Fruit fly (Drosophila melanogaster) whole organism, embryonic: ENCODE data around the gene CG43680.

Source experiments
- Atf6 ChIP-seq: fragments of 200-800 bp; sonication (Bioruptor generic); IDR thresholded peaks from 2 replicates; pipeline ENCODE4 v1.3.6; 2022; ENCODE audit warnings: missing biosample characterization, missing genetic modification characterization
- CG1024 ChIP-seq: fragments of 200-800 bp; sonication (Bioruptor generic); IDR thresholded peaks from 2 replicates; pipeline ENCODE4 v1.3.6; 2022; ENCODE audit warnings: missing biosample characterization, missing genetic modification characterization
- CG11456 ChIP-seq: fragments of 200-800 bp; sonication (Bioruptor generic); IDR thresholded peaks from 3 replicates; pipeline ENCODE4 v1.3.6; 2022; ENCODE audit warnings: missing biosample characterization, missing genetic modification characterization
- CG12219 ChIP-seq: fragments of 200-800 bp; sonication (Bioruptor generic); optimal IDR thresholded peaks from 3 replicates; lab custom pipeline; 2018; ENCODE audit warnings: missing biosample characterization, mild to moderate bottlenecking, missing genetic modification characterization
- CG12299 ChIP-seq: fragments of 200-800 bp; sonication (Bioruptor generic); optimal IDR thresholded peaks from 2 replicates; lab custom pipeline; 2018; ENCODE audit warnings: missing biosample characterization, mild to moderate bottlenecking, missing genetic modification characterization
- CG12659 ChIP-seq: fragments of 200-800 bp; sonication (Bioruptor generic); optimal IDR thresholded peaks from 3 replicates; lab custom pipeline; 2017; ENCODE audit warnings: mild to moderate bottlenecking, missing biosample characterization, missing genetic modification reagents, missing genetic modification characterization
- CG12744 ChIP-seq: fragments of 200-800 bp; sonication (Bioruptor generic); optimal IDR thresholded peaks from 2 replicates; lab custom pipeline; 2016; ENCODE audit warnings: missing biosample characterization, missing genetic modification characterization
- CG12769 ChIP-seq: fragments of 200-800 bp; sonication (Bioruptor generic); optimal IDR thresholded peaks from 2 replicates; lab custom pipeline; 2019; ENCODE audit warnings: missing biosample characterization, mild to moderate bottlenecking, missing genetic modification characterization, moderate library complexity
- CG15696 ChIP-seq: fragments of 200-800 bp; sonication (Bioruptor generic); optimal IDR thresholded peaks from 2 replicates; lab custom pipeline; 2019; ENCODE audit warnings: missing biosample characterization, mild to moderate bottlenecking, missing genetic modification characterization, moderate library complexity
- CG1647 ChIP-seq: fragments of 200-800 bp; sonication (Bioruptor generic); optimal IDR thresholded peaks from 3 replicates; lab custom pipeline; 2016; ENCODE audit warnings: missing biosample characterization, missing genetic modification characterization
- CG18011 ChIP-seq: fragments of 200-800 bp; sonication (Bioruptor generic); optimal IDR thresholded peaks from 2 replicates; lab custom pipeline; 2017; ENCODE audit warnings: missing biosample characterization, missing genetic modification characterization, mild to moderate bottlenecking, moderate library complexity, missing genotype
- CG30403 ChIP-seq: fragments of 200-800 bp; sonication (Bioruptor generic); optimal IDR thresholded peaks from 3 replicates; lab custom pipeline; 2016; ENCODE audit warnings: missing biosample characterization, missing genetic modification characterization
- CG3995 ChIP-seq: fragments of 200-800 bp; sonication (Bioruptor generic); optimal IDR thresholded peaks from 3 replicates; lab custom pipeline; 2016; ENCODE audit warnings: missing biosample characterization, missing genetic modification characterization
- CoRest ChIP-seq: fragments of 200-800 bp; sonication (Bioruptor generic); optimal IDR thresholded peaks from 3 replicates; lab custom pipeline; 2018; ENCODE audit warnings: missing biosample characterization, mild to moderate bottlenecking, missing genetic modification characterization, moderate library complexity
- Dll ChIP-seq: fragments of 200-800 bp; sonication (Bioruptor generic); IDR thresholded peaks from 4 replicates; pipeline ENCODE4 v1.3.6; 2022; ENCODE audit warnings: missing biosample characterization, missing genetic modification characterization; ENCODE audit not compliant: partially characterized antibody
- Gsc ChIP-seq: fragments of 200-800 bp; sonication (Bioruptor generic); IDR thresholded peaks from 2 replicates; pipeline ENCODE4 v1.3.6; 2022; ENCODE audit warnings: missing biosample characterization, missing genetic modification characterization
- Hey ChIP-seq: fragments of 200-800 bp; sonication (Bioruptor generic); optimal IDR thresholded peaks from 3 replicates; lab custom pipeline; 2018; ENCODE audit warnings: missing biosample characterization, mild to moderate bottlenecking, missing genetic modification characterization
- HmgZ ChIP-seq: fragments of 200-800 bp; sonication (Bioruptor generic); optimal IDR thresholded peaks from 2 replicates; lab custom pipeline; 2018; ENCODE audit warnings: missing biosample characterization, mild to moderate bottlenecking, missing genetic modification characterization
- Hmx ChIP-seq: fragments of 200-800 bp; sonication (Bioruptor generic); optimal IDR thresholded peaks from 2 replicates; lab custom pipeline; 2016; ENCODE audit warnings: missing biosample characterization, missing genetic modification characterization
- MTF-1 ChIP-seq: fragments of 200-800 bp; sonication (Bioruptor generic); optimal IDR thresholded peaks from 2 replicates; lab custom pipeline; 2018; ENCODE audit warnings: missing biosample characterization, mild to moderate bottlenecking, missing genetic modification characterization, borderline replicate concordance
- Nf-YA ChIP-seq: fragments of 200-800 bp; sonication (Bioruptor generic); IDR thresholded peaks from 2 replicates; pipeline ENCODE4 v1.3.6; 2022; ENCODE audit warnings: missing biosample characterization, missing genetic modification characterization
- Ravus ChIP-seq: fragments of 200-800 bp; sonication (Bioruptor generic); IDR thresholded peaks from 2 replicates; pipeline ENCODE4 v1.3.6; 2022; ENCODE audit warnings: missing biosample characterization, missing genetic modification characterization
- Taf1 ChIP-seq: fragments of 200-800 bp; sonication (Bioruptor generic); IDR thresholded peaks from 2 replicates; pipeline ENCODE4 v1.3.6; 2022; ENCODE audit warnings: missing biosample characterization, missing genetic modification characterization
- Xrp1 ChIP-seq: fragments of 200-800 bp; sonication (Bioruptor generic); IDR thresholded peaks from 2 replicates; pipeline ENCODE4 v1.3.6; 2022; ENCODE audit warnings: missing biosample characterization, missing genetic modification characterization
- ab ChIP-seq: fragments of 200-800 bp; sonication (Bioruptor generic); optimal IDR thresholded peaks from 2 replicates; lab custom pipeline; 2016; ENCODE audit warnings: missing biosample characterization, missing genetic modification characterization
- bab2 ChIP-seq: fragments of 200-800 bp; sonication (Bioruptor generic); optimal IDR thresholded peaks from 2 replicates; lab custom pipeline; 2016; ENCODE audit warnings: missing biosample characterization, missing genetic modification characterization
- br ChIP-seq: fragments of >200 bp; optimal IDR thresholded peaks from 2 replicates; lab custom pipeline; 2017
- bsh ChIP-seq, 2 experiments: fragments of 200-800 bp; sonication (Bioruptor generic); optimal IDR thresholded peaks; 2 replicates each; lab custom pipeline; 2017 to 2018; ENCODE audit warnings: mild to moderate bottlenecking in 2 of 2, missing biosample characterization in 2 of 2, missing genetic modification characterization in 2 of 2, moderate library complexity in 1 of 2
- cg ChIP-seq: fragments of 200-800 bp; sonication (Bioruptor generic); optimal IDR thresholded peaks from 3 replicates; lab custom pipeline; 2019; ENCODE audit warnings: missing biosample characterization, mild to moderate bottlenecking, missing genetic modification characterization, moderate library complexity
- chif ChIP-seq, 2 experiments: fragments of 200-800 bp; sonication (Bioruptor generic); optimal IDR thresholded peaks; 3 replicates each; lab custom pipeline; 2016; ENCODE audit warnings: missing biosample characterization in 2 of 2, missing genetic modification characterization in 2 of 2
- chn ChIP-seq: fragments of 200-800 bp; sonication (Bioruptor generic); optimal IDR thresholded peaks from 2 replicates; lab custom pipeline; 2016; ENCODE audit warnings: missing biosample characterization, missing genetic modification characterization
- en ChIP-seq: fragments of 200-800 bp; sonication (Bioruptor generic); optimal IDR thresholded peaks from 2 replicates; lab custom pipeline; 2016; ENCODE audit warnings: missing biosample characterization, missing genetic modification characterization
- eve ChIP-seq, 2 experiments: fragments of >200 bp; optimal IDR thresholded peaks; 2 replicates each; lab custom pipeline; 2017; ENCODE audit warnings: missing biosample characterization in 2 of 2, missing genetic modification characterization in 2 of 2
- eyg ChIP-seq: fragments of 200-800 bp; sonication (Bioruptor generic); optimal IDR thresholded peaks from 3 replicates; lab custom pipeline; 2016; ENCODE audit warnings: missing biosample characterization, missing genetic modification characterization
- gcm2 ChIP-seq: fragments of 200-800 bp; sonication (Bioruptor generic); optimal IDR thresholded peaks from 2 replicates; lab custom pipeline; 2016; ENCODE audit warnings: missing biosample characterization, missing genetic modification characterization
- gfzf ChIP-seq: fragments of 200-800 bp; sonication (Bioruptor generic); optimal IDR thresholded peaks from 2 replicates; lab custom pipeline; 2016; ENCODE audit warnings: missing biosample characterization, mild to moderate bottlenecking, missing genetic modification characterization, moderate library complexity
- grn ChIP-seq: fragments of 200-800 bp; sonication (Bioruptor generic); optimal IDR thresholded peaks from 3 replicates; lab custom pipeline; 2017; ENCODE audit warnings: missing biosample characterization, missing genetic modification characterization
- jigr1 ChIP-seq: fragments of 200-800 bp; sonication (Bioruptor generic); IDR thresholded peaks from 3 replicates; pipeline ENCODE4 v1.3.6; 2022; ENCODE audit warnings: missing biosample characterization, missing genetic modification characterization
- kni ChIP-seq: fragments of 200-800 bp; sonication (Bioruptor generic); optimal IDR thresholded peaks from 3 replicates; lab custom pipeline; 2017; ENCODE audit warnings: mild to moderate bottlenecking, missing biosample characterization, missing genetic modification reagents, missing genetic modification characterization
- lab ChIP-seq: fragments of 200-800 bp; sonication (Bioruptor generic); optimal IDR thresholded peaks from 3 replicates; lab custom pipeline; 2017; ENCODE audit warnings: missing biosample characterization, missing genetic modification characterization, mild to moderate bottlenecking, moderate library complexity, missing genetic modification reagents
- lilli ChIP-seq: fragments of 200-800 bp; sonication (Bioruptor generic); optimal IDR thresholded peaks from 3 replicates; lab custom pipeline; 2016; ENCODE audit warnings: missing biosample characterization, missing genetic modification characterization
- mam ChIP-seq: fragments of 200-800 bp; sonication (Bioruptor generic); optimal IDR thresholded peaks from 3 replicates; lab custom pipeline; 2016; ENCODE audit warnings: missing biosample characterization, missing genetic modification characterization
- mld ChIP-seq: fragments of 200-800 bp; sonication (Bioruptor generic); IDR thresholded peaks from 3 replicates; pipeline ENCODE4 v1.3.6; 2022; ENCODE audit warnings: missing biosample characterization, missing genetic modification characterization; ENCODE audit not compliant: partially characterized antibody
- pnt ChIP-seq: fragments of 200-800 bp; sonication (Bioruptor generic); optimal IDR thresholded peaks from 3 replicates; lab custom pipeline; 2016; ENCODE audit warnings: missing biosample characterization, missing genetic modification characterization
- prd ChIP-seq, 3 experiments: fragments of >200 bp in 2 of 3; fragments of 200-800 bp in 1 of 3; sonication (Bioruptor generic) in 1 of 3; optimal IDR thresholded peaks in 2 of 3; IDR thresholded peaks in 1 of 3; 2 replicates in 2 of 3; 3 replicates in 1 of 3; pipeline versions ENCODE4 v1.3.6 to Lab custom; 2017 to 2022; ENCODE audit warnings: missing biosample characterization in 1 of 3, missing genetic modification characterization in 1 of 3
- seq ChIP-seq: fragments of 200-800 bp; sonication (Bioruptor generic); IDR thresholded peaks from 2 replicates; pipeline ENCODE4 v1.3.6; 2022; ENCODE audit warnings: missing biosample characterization, missing genetic modification characterization
- slou ChIP-seq: fragments of 200-800 bp; sonication (Bioruptor generic); optimal IDR thresholded peaks from 3 replicates; lab custom pipeline; 2016; ENCODE audit warnings: missing biosample characterization, missing genetic modification characterization
- tio ChIP-seq: fragments of 200-800 bp; sonication (Bioruptor generic); optimal IDR thresholded peaks from 2 replicates; lab custom pipeline; 2017; ENCODE audit warnings: missing biosample characterization, missing genetic modification characterization, inconsistent platforms
- unc-4 ChIP-seq: fragments of 200-800 bp; sonication (Bioruptor generic); IDR thresholded peaks from 2 replicates; pipeline ENCODE4 v1.3.6; 2022; ENCODE audit warnings: missing biosample characterization, missing genetic modification characterization; ENCODE audit not compliant: partially characterized antibody
- unpg ChIP-seq: fragments of 200-800 bp; sonication (Bioruptor generic); optimal IDR thresholded peaks from 3 replicates; lab custom pipeline; 2018; ENCODE audit warnings: missing biosample characterization, mild to moderate bottlenecking, missing genetic modification characterization, moderate library complexity
- wor ChIP-seq: fragments of 200-800 bp; sonication (Bioruptor generic); IDR thresholded peaks from 2 replicates; pipeline ENCODE4 v1.3.6; 2022; ENCODE audit warnings: missing biosample characterization, missing genetic modification characterization

Gene CG43680

DNA sequence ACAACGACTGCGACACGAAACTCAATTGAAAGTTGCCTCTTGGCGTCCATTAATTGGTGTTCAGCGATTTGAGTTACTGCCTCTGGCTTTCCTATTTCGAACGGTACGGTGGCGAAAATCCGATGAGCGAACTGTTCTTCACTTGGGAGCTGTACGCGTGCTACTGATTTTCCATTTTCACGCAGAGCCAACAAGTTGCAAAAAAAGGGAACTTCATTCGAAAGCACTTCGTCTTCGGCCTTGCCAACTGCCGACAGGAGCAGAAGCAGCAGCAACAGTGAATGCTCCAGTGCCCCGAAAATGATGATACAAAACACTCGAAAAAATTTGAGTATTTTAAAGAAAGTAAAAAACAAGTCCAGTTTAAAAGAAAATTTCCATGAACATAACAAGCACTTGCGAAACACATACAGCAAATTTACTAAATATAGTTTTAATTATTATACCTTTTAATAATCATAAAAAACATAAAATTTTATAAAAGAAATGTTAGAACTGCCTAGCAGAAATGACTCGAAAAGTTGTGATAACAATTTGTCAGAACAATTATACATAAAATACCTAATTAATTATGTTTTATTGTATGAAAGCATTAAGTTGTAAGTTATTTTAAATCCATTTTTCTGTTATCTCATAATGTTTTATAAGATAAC, 19.0 kb downstream of the CG43680 start (continued):
- TF ChIP-seq Taf1, result no peak
- no peak for TF ChIP-seq HmgZ (tag; lab: Kevin White, UChicago)
- TF ChIP-seq Atf6 (GFP tag; lab: Robert Waterston, UW), result no peak
- TF ChIP-seq bsh (GFP tag; optimal IDR thresholded peaks at IDR 0.05; lab: Kevin White, UChicago), result no peak
- TF ChIP-seq unc-4 (GFP tag; lab: Robert Waterston, UW), result no peak
- TF ChIP-seq CG1647 (GFP tag; lab: Kevin White, UChicago), result no peak
- no peak for TF ChIP-seq gfzf
- no peak for TF ChIP-seq Dll (GFP tag; lab: Robert Waterston, UW)
- no peak for TF ChIP-seq mam (GFP tag; lab: Kevin White, UChicago)
- no peak for TF ChIP-seq prd (optimal IDR thresholded peaks at IDR 0.05; lab: Kevin White, UChicago)
- TF ChIP-seq prd (GFP tag; IDR thresholded peaks at IDR 0.05; lab: Robert Waterston, UW), result no peak
- peak; percentile 24 for TF ChIP-seq CG12299 (tag; lab: Kevin White, UChicago)
- TF ChIP-seq CG3995, result no peak
- TF ChIP-seq CG15696 (tag; lab: Kevin White, UChicago), result no peak
- no peak for TF ChIP-seq eve (GFP tag; optimal IDR thresholded peaks at IDR 0.05; lab: Kevin White, UChicago)
- no peak for TF ChIP-seq unpg (GFP tag; lab: Kevin White, UChicago)
- no peak for TF ChIP-seq CG12769 (tag; lab: Kevin White, UChicago)
- TF ChIP-seq CoRest, result peak; percentile 53
- TF ChIP-seq gcm2, result no peak
- no peak for TF ChIP-seq Hmx (GFP tag; lab: Kevin White, UChicago)
- no peak for TF ChIP-seq tio (GFP tag; lab: Kevin White, UChicago)
- TF ChIP-seq CG18011 (GFP tag; lab: Kevin White, UChicago), result no peak
- TF ChIP-seq pnt (GFP tag; lab: Kevin White, UChicago), result no peak
- TF ChIP-seq eyg, result no peak
- TF ChIP-seq seq (GFP tag; lab: Robert Waterston, UW), result no peak
- TF ChIP-seq grn (GFP tag; lab: Kevin White, UChicago), result no peak
- TF ChIP-seq chn (GFP tag; lab: Kevin White, UChicago), result no peak
- no peak for TF ChIP-seq chif (GFP tag; optimal IDR thresholded peaks at IDR 0.05; lab: Kevin White, UChicago)
- TF ChIP-seq ab (GFP tag; lab: Kevin White, UChicago), result no peak
- no peak for TF ChIP-seq wor (GFP tag; lab: Robert Waterston, UW)
- no peak for TF ChIP-seq Xrp1
- no peak for TF ChIP-seq CG12744 (GFP tag; lab: Kevin White, UChicago)
- TF ChIP-seq lilli (GFP tag; lab: Kevin White, UChicago), result no peak
- TF ChIP-seq br (lab: Kevin White, UChicago), result no peak
- TF ChIP-seq en (GFP tag; lab: Kevin White, UChicago), result no peak
- TF ChIP-seq MTF-1 (GFP tag; lab: Kevin White, UChicago), result no peak
- TF ChIP-seq CG12219, result no peak
- TF ChIP-seq Gsc (GFP tag; lab: Robert Waterston, UW), result no peak
- no peak for TF ChIP-seq CG1024 (GFP tag; lab: Robert Waterston, UW)
- TF ChIP-seq CG11456, result peak; percentile 32; the same call in 1 of the 3 replicates
- TF ChIP-seq Hey, result no peak
- TF ChIP-seq cg (GFP tag; lab: Kevin White, UChicago), result no peak
- no peak for TF ChIP-seq Ravus (GFP tag; lab: Robert Waterston, UW)
- no peak for TF ChIP-seq slou
- TF ChIP-seq jigr1 (GFP tag; lab: Robert Waterston, UW), result no peak
- peak; percentile 58 for TF ChIP-seq lab (GFP tag; lab: Kevin White, UChicago)
- no peak for TF ChIP-seq kni (GFP tag; lab: Kevin White, UChicago)
- peak; percentile 29 for TF ChIP-seq CG30403 (GFP tag; lab: Kevin White, UChicago)
- peak; percentile 48 for TF ChIP-seq CG12659 (GFP tag; lab: Kevin White, UChicago)
- TF ChIP-seq bab2 (GFP tag; lab: Kevin White, UChicago), result no peak
- no peak for TF ChIP-seq Nf-YA
- TF ChIP-seq mld, result no peak
